Fruit fly (Drosophila melanogaster) whole organism, wandering third instar larva: ENCODE data around the gene GILT1.

Experiments used
- Abd-B ChIP-seq: fragments of >200 bp; optimal IDR thresholded peaks from 2 replicates; lab custom pipeline; 2017; ENCODE audit warnings: missing biosample characterization, missing genetic modification characterization
- CG9705 ChIP-seq: fragments of 200-800 bp; sonication (Bioruptor generic); optimal IDR thresholded peaks from 2 replicates; lab custom pipeline; 2018; ENCODE audit warnings: missing biosample characterization, mild to moderate bottlenecking, missing genetic modification characterization
- Dif ChIP-seq: fragments of 200-275, 200-300 bp; sonication (Bioruptor generic); optimal IDR thresholded peaks from 2 replicates; lab custom pipeline; 2018; ENCODE audit warnings: missing biosample characterization, missing genetic modification characterization; ENCODE audit not compliant: partially characterized antibody
- Sp1 ChIP-seq: fragments of 200-800 bp; sonication (Bioruptor generic); optimal IDR thresholded peaks from 3 replicates; lab custom pipeline; 2019; ENCODE audit warnings: missing biosample characterization, mild to moderate bottlenecking, missing genetic modification characterization, moderate library complexity
- rgr ChIP-seq: fragments of 200-800 bp; sonication (Bioruptor generic); optimal IDR thresholded peaks from 3 replicates; lab custom pipeline; 2016; ENCODE audit warnings: missing biosample characterization, mild to moderate bottlenecking, missing genetic modification characterization
- usp ChIP-seq: fragments of >200 bp; optimal IDR thresholded peaks from 2 replicates; lab custom pipeline; 2017; ENCODE audit warnings: missing biosample characterization, missing genetic modification characterization

DNA sequence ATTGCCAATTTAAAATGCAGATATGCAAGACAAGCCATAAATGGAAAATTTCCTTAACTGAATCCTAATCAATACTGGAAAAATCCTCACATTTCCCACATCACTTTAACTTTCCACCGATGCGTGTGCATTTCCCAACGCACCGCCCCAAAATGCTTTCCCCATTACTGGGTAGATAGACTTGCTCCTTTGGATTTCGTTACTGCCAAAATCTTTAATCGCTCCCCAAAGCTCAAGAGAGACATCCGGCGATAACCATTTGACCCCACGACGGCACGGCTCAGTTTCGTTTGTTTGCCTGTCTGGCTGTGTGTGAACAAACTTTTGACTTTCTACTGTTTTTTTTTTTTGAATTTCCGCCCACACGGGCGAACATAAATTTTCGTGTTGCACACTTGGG is 11.2 kb downstream of the GILT1 start:
- TF ChIP-seq Dif (GFP tag; lab: Kevin White, UChicago) (no peak), Sp1 (GFP tag; lab: Kevin White, UChicago) (no peak), usp (no peak), Abd-B (GFP tag; lab: Kevin White, UChicago) (no peak), CG9705 (GFP tag; lab: Kevin White, UChicago) (no peak), rgr (GFP tag; lab: Kevin White, UChicago) (no peak)
